Fruit fly (Drosophila melanogaster) whole organism, embryonic: Measurements from ENCODE around the gene prg.

Experiments
- Bteb2 ChIP-seq: fragments of 200-800 bp; sonication (Bioruptor generic); optimal IDR thresholded peaks from 2 replicates; lab custom pipeline; 2016; ENCODE audit warnings: missing biosample characterization, missing genetic modification characterization
- CG10209 ChIP-seq: fragments of 200-800 bp; sonication (Bioruptor generic); optimal IDR thresholded peaks from 3 replicates; lab custom pipeline; 2017; ENCODE audit warnings: missing biosample characterization, mild to moderate bottlenecking, missing genetic modification characterization, missing genetic modification reagents
- CG1024 ChIP-seq: fragments of 200-800 bp; sonication (Bioruptor generic); IDR thresholded peaks from 2 replicates; pipeline ENCODE4 v1.3.6; 2022; ENCODE audit warnings: missing biosample characterization, missing genetic modification characterization
- CG11247 ChIP-seq: fragments of 200-800 bp; sonication (Bioruptor generic); IDR thresholded peaks from 2 replicates; pipeline ENCODE4 v1.3.6; 2022; ENCODE audit warnings: missing biosample characterization, missing genetic modification characterization
- CG12236 ChIP-seq: fragments of 200-800 bp; sonication (Bioruptor generic); optimal IDR thresholded peaks from 2 replicates; lab custom pipeline; 2016; ENCODE audit warnings: missing biosample characterization, missing genetic modification characterization
- CG1529 ChIP-seq: fragments of 200-800 bp; sonication (Bioruptor generic); optimal IDR thresholded peaks from 3 replicates; lab custom pipeline; 2018; ENCODE audit warnings: missing biosample characterization, missing genetic modification characterization
- CG15696 ChIP-seq: fragments of 200-800 bp; sonication (Bioruptor generic); optimal IDR thresholded peaks from 2 replicates; lab custom pipeline; 2019; ENCODE audit warnings: missing biosample characterization, mild to moderate bottlenecking, missing genetic modification characterization, moderate library complexity
- CG31224 ChIP-seq: fragments of 200-800 bp; sonication (Bioruptor generic); IDR thresholded peaks from 2 replicates; pipeline ENCODE4 v1.3.6; 2022; ENCODE audit warnings: missing biosample characterization, missing genetic modification characterization
- CG3163 ChIP-seq: fragments of 200-800 bp; sonication (Bioruptor generic); optimal IDR thresholded peaks from 3 replicates; lab custom pipeline; 2016; ENCODE audit warnings: missing biosample characterization, missing genetic modification characterization
- CG3281 ChIP-seq: fragments of 200-800 bp; sonication (Bioruptor generic); optimal IDR thresholded peaks from 3 replicates; lab custom pipeline; 2017; ENCODE audit warnings: missing biosample characterization, mild to moderate bottlenecking, missing genetic modification characterization
- CG4404 ChIP-seq: fragments of 200-800 bp; sonication (Bioruptor generic); IDR thresholded peaks from 2 replicates; pipeline ENCODE4 v1.3.6; 2022; ENCODE audit warnings: missing biosample characterization, missing genetic modification characterization
- CG7372 ChIP-seq: fragments of 200-800 bp; sonication (Bioruptor generic); IDR thresholded peaks from 2 replicates; pipeline ENCODE4 v1.3.6; 2022; ENCODE audit warnings: missing biosample characterization, missing genetic modification characterization
- CG7839 ChIP-seq: fragments of 200-800 bp; sonication (Bioruptor generic); optimal IDR thresholded peaks from 3 replicates; lab custom pipeline; 2018; ENCODE audit warnings: missing biosample characterization, mild to moderate bottlenecking, missing genetic modification characterization, moderate library complexity
- CG8388 ChIP-seq: fragments of 200-800 bp; sonication (Bioruptor generic); optimal IDR thresholded peaks from 2 replicates; lab custom pipeline; 2019; ENCODE audit warnings: missing biosample characterization, mild to moderate bottlenecking, missing genetic modification characterization, moderate library complexity
- Dp ChIP-seq: fragments of 200-800 bp; sonication (Bioruptor generic); optimal IDR thresholded peaks from 2 replicates; lab custom pipeline; 2018; ENCODE audit warnings: missing biosample characterization, mild to moderate bottlenecking, missing genetic modification characterization, moderate library complexity
- E2f2 ChIP-seq: fragments of 200-800 bp; sonication (Bioruptor generic); IDR thresholded peaks from 2 replicates; pipeline ENCODE4 v1.3.6; 2022; ENCODE audit warnings: missing biosample characterization, missing genetic modification characterization
- Fer2 ChIP-seq: fragments of 200-800 bp; sonication (Bioruptor generic); optimal IDR thresholded peaks from 2 replicates; lab custom pipeline; 2018; ENCODE audit warnings: missing biosample characterization, mild to moderate bottlenecking, missing genetic modification characterization, moderate library complexity
- HLHmδ ChIP-seq: fragments of 200-800 bp; sonication (Bioruptor generic); optimal IDR thresholded peaks from 2 replicates; lab custom pipeline; 2018; ENCODE audit warnings: missing biosample characterization, mild to moderate bottlenecking, missing genetic modification characterization, moderate library complexity
- Hsf ChIP-seq: fragments of 200-800 bp; sonication (Bioruptor generic); optimal IDR thresholded peaks from 3 replicates; lab custom pipeline; 2016; ENCODE audit warnings: missing biosample characterization, missing genetic modification characterization
- Jarid2 ChIP-seq: fragments of 200-800 bp; sonication (Bioruptor generic); optimal IDR thresholded peaks from 3 replicates; lab custom pipeline; 2017; ENCODE audit warnings: mild to moderate bottlenecking, missing biosample characterization, missing genetic modification reagents, missing genetic modification characterization
- Lpt ChIP-seq: fragments of >200 bp; optimal IDR thresholded peaks from 2 replicates; lab custom pipeline; 2018; ENCODE audit warnings: missing biosample characterization, missing genetic modification characterization
- Med ChIP-seq: fragments of 200-800 bp; sonication (Bioruptor generic); peaks from one replicate; lab custom pipeline; 2016; ENCODE audit warnings: missing biosample characterization, missing genetic modification characterization, mild to moderate bottlenecking, inconsistent platforms, moderate library complexity
- Meics ChIP-seq: fragments of 200-800 bp; sonication (Bioruptor generic); optimal IDR thresholded peaks from 2 replicates; lab custom pipeline; 2017; ENCODE audit warnings: missing biosample characterization, mild to moderate bottlenecking, missing genetic modification characterization
- NC2β ChIP-seq: fragments of 200-800 bp; sonication (Bioruptor generic); optimal IDR thresholded peaks from 2 replicates; lab custom pipeline; 2016; ENCODE audit warnings: missing biosample characterization, missing genetic modification characterization
- Rfx ChIP-seq: fragments of 200-800 bp; sonication (Bioruptor generic); IDR thresholded peaks from 2 replicates; pipeline ENCODE4 v1.3.6; 2022; ENCODE audit warnings: missing biosample characterization, missing genetic modification characterization
- Sox100B ChIP-seq: fragments of 200-800 bp; sonication (Bioruptor generic); optimal IDR thresholded peaks from 3 replicates; lab custom pipeline; 2018; ENCODE audit warnings: missing biosample characterization, mild to moderate bottlenecking, missing genetic modification characterization
- chinmo ChIP-seq: fragments of 200-800 bp; sonication (Bioruptor generic); IDR thresholded peaks from 4 replicates; pipeline ENCODE4 v1.3.6; 2022; ENCODE audit warnings: missing biosample characterization, missing genetic modification characterization; ENCODE audit not compliant: partially characterized antibody
- ci ChIP-seq: fragments of 200-800 bp; sonication (Bioruptor generic); IDR thresholded peaks from 3 replicates; pipeline ENCODE4 v1.3.6; 2022; ENCODE audit warnings: missing biosample characterization, missing genetic modification characterization
- corto ChIP-seq: fragments of 200-800 bp; sonication (Bioruptor generic); optimal IDR thresholded peaks from 2 replicates; lab custom pipeline; 2016; ENCODE audit warnings: missing biosample characterization, mild to moderate bottlenecking, missing genetic modification characterization, moderate library complexity
- dmrt11E ChIP-seq: fragments of 200-800 bp; sonication (Bioruptor generic); optimal IDR thresholded peaks from 3 replicates; lab custom pipeline; 2018; ENCODE audit warnings: missing biosample characterization, mild to moderate bottlenecking, missing genetic modification characterization, moderate library complexity
- dysf ChIP-seq: fragments of 200-800 bp; sonication (Bioruptor generic); IDR thresholded peaks from 3 replicates; pipeline ENCODE4 v1.3.6; 2022; ENCODE audit warnings: missing biosample characterization, missing genetic modification characterization
- esg ChIP-seq: fragments of 200-800 bp; sonication (Bioruptor generic); conservative IDR thresholded peaks from 2 replicates; pipeline ENCODE4 v1.3.6; 2022; ENCODE audit warnings: missing biosample characterization, missing genetic modification characterization
- eyg ChIP-seq: fragments of 200-800 bp; sonication (Bioruptor generic); optimal IDR thresholded peaks from 3 replicates; lab custom pipeline; 2016; ENCODE audit warnings: missing biosample characterization, missing genetic modification characterization
- fru ChIP-seq: fragments of >200 bp; optimal IDR thresholded peaks from 2 replicates; lab custom pipeline; 2017
- gem ChIP-seq: fragments of 200-800 bp; sonication (Bioruptor generic); optimal IDR thresholded peaks from 2 replicates; lab custom pipeline; 2019; ENCODE audit warnings: missing biosample characterization, mild to moderate bottlenecking, missing genetic modification characterization, moderate library complexity
- gfzf ChIP-seq: fragments of 200-800 bp; sonication (Bioruptor generic); optimal IDR thresholded peaks from 2 replicates; lab custom pipeline; 2016; ENCODE audit warnings: missing biosample characterization, mild to moderate bottlenecking, missing genetic modification characterization, moderate library complexity
- lov ChIP-seq, 2 experiments: fragments of 200-800 bp in 1 of 2; fragments of >200 bp in 1 of 2; sonication (Bioruptor generic) in 1 of 2; IDR thresholded peaks in 1 of 2; optimal IDR thresholded peaks in 1 of 2; 2 replicates in 1 of 2; 3 replicates in 1 of 2; pipeline versions ENCODE4 v1.3.6 to Lab custom; 2017 to 2022; ENCODE audit warnings: missing biosample characterization in 1 of 2, missing genetic modification characterization in 1 of 2
- org-1 ChIP-seq: fragments of 200-800 bp; sonication (Bioruptor generic); optimal IDR thresholded peaks from 2 replicates; lab custom pipeline; 2017; ENCODE audit warnings: missing biosample characterization, missing genetic modification characterization
- otp ChIP-seq: fragments of 200-800 bp; sonication (Bioruptor generic); IDR thresholded peaks from 3 replicates; pipeline ENCODE4, ENCODE4 v1.3.6; 2022; ENCODE audit warnings: missing biosample characterization, missing genetic modification characterization
- pan ChIP-seq, 4 experiments: fragments of >200 bp in 3 of 4; fragments of 200-800 bp in 1 of 4; sonication (Bioruptor generic) in 1 of 4; optimal IDR thresholded peaks in 3 of 4; IDR thresholded peaks in 1 of 4; 2 replicates each; pipeline versions ENCODE4 v1.3.6 to Lab custom; 2017 to 2022; ENCODE audit warnings: missing biosample characterization in 2 of 4, missing genetic modification characterization in 2 of 4, mixed read lengths in 1 of 4
- pb ChIP-seq: fragments of 200-800 bp; sonication (Bioruptor generic); optimal IDR thresholded peaks from 3 replicates; lab custom pipeline; 2016; ENCODE audit warnings: missing biosample characterization, missing genetic modification characterization
- pum ChIP-seq: fragments of 200-800 bp; sonication (Bioruptor generic); optimal IDR thresholded peaks from 2 replicates; lab custom pipeline; 2016; ENCODE audit warnings: missing biosample characterization, missing genetic modification characterization
- pzg ChIP-seq: fragments of 200-800 bp; sonication (Bioruptor generic); optimal IDR thresholded peaks from 3 replicates; lab custom pipeline; 2018; ENCODE audit warnings: missing biosample characterization, mild to moderate bottlenecking, missing genetic modification characterization, moderate library complexity
- tin ChIP-seq: fragments of 200-800 bp; sonication (Bioruptor generic); optimal IDR thresholded peaks from 3 replicates; lab custom pipeline; 2016; ENCODE audit warnings: missing biosample characterization, missing genetic modification characterization
- trem ChIP-seq: fragments of 200-800 bp; optimal IDR thresholded peaks from 3 replicates; lab custom pipeline; 2019; ENCODE audit warnings: missing biosample characterization, mild to moderate bottlenecking, missing genetic modification characterization, moderate library complexity
- yki ChIP-seq: fragments of >200 bp; optimal IDR thresholded peaks from 3 replicates; lab custom pipeline; 2018
- zen ChIP-seq: fragments of 200-800 bp; sonication (Bioruptor generic); optimal IDR thresholded peaks from 3 replicates; lab custom pipeline; 2018; ENCODE audit warnings: missing biosample characterization, mild to moderate bottlenecking, missing genetic modification characterization, moderate library complexity
- zfh1 ChIP-seq: fragments of 200-800 bp; sonication (Bioruptor generic); IDR thresholded peaks from 3 replicates; pipeline ENCODE4 v1.3.6; 2022; ENCODE audit warnings: missing biosample characterization, missing genetic modification characterization

prg gene

dm6 chr2L:8416350-8417046, 47.8 kb upstream of the prg start (continued):
- TF ChIP-seq CG3163 (GFP tag; lab: Kevin White, UChicago) (no peak), Jarid2 (no peak), org-1 (GFP tag; lab: Kevin White, UChicago) (no peak), CG8388 (GFP tag; lab: Kevin White, UChicago) (no peak), fru (peak; percentile 57), trem (tag; lab: Kevin White, UChicago) (peak; percentile 20), CG1024 (GFP tag; lab: Robert Waterston, UW) (0 out of 2 replicates have a peak, but pooled peaks have one; percentile 11), CG10209 (peak; percentile 51), CG11247 (GFP tag; lab: Robert Waterston, UW) (no peak), eyg (no peak), Med (GFP tag; lab: Kevin White, UChicago) (peak; percentile 80), Rfx (GFP tag; lab: Robert Waterston, UW) (no peak), pzg (GFP tag; lab: Kevin White, UChicago) (peak; percentile 11), CG15696 (tag; lab: Kevin White, UChicago) (peak; percentile 32), dysf (GFP tag; lab: Robert Waterston, UW) (0 out of 3 replicates have a peak, but pooled peaks have one; percentile 30), CG7372 (GFP tag; lab: Robert Waterston, UW) (no peak), Meics (GFP tag; lab: Kevin White, UChicago) (peak; percentile 36), pum (GFP tag; lab: Kevin White, UChicago) (peak; percentile 8), chinmo (0 out of 4 replicates have a peak, but pooled peaks have one; percentile 16), lov (optimal IDR thresholded peaks at IDR 0.05; lab: Kevin White, UChicago) (peak; percentile 96), lov (GFP tag; IDR thresholded peaks at IDR 0.05; lab: Robert Waterston, UW) (no peak), otp (peak; percentile 36; the same call in 1 of the 3 replicates), pan (optimal IDR thresholded peaks at IDR 0.05; lab: Kevin White, UChicago) (no peak), pan (GFP tag; optimal IDR thresholded peaks at IDR 0.05 in 1 of 2, IDR thresholded peaks at IDR 0.05 in 1 of 2) (peak in 1 of 2 experiments; percentile 25), Dp (GFP tag; lab: Kevin White, UChicago) (peak; percentile 35), pb (no peak), Fer2 (tag; lab: Kevin White, UChicago) (no peak), Sox100B (GFP tag; lab: Kevin White, UChicago) (no peak), Lpt (GFP tag; lab: Kevin White, UChicago) (no peak), NC2β (GFP tag; lab: Kevin White, UChicago) (no peak), dmrt11E (tag; lab: Kevin White, UChicago) (no peak), CG4404 (no peak), zen (tag; lab: Kevin White, UChicago) (peak; percentile 39), HLHmδ (GFP tag; lab: Kevin White, UChicago) (peak; percentile 58), yki (lab: Kevin White, UChicago) (peak; percentile 1), CG7839 (tag; lab: Kevin White, UChicago) (no peak), CG1529 (GFP tag; lab: Kevin White, UChicago) (no peak), ci (GFP tag; lab: Robert Waterston, UW) (peak; percentile 29; the same call in 1 of the 3 replicates), esg (GFP tag; lab: Robert Waterston, UW) (no peak), gfzf (GFP tag; lab: Kevin White, UChicago) (no peak), tin (GFP tag; lab: Kevin White, UChicago) (peak; percentile 5), Bteb2 (no peak), CG3281 (no peak), zfh1 (GFP tag; lab: Robert Waterston, UW) (0 out of 3 replicates have a peak, but pooled peaks have one; percentile 2), CG31224 (GFP tag; lab: Robert Waterston, UW) (no peak), corto (GFP tag; lab: Kevin White, UChicago) (peak; percentile 21), gem (tag; lab: Kevin White, UChicago) (peak; percentile 1), E2f2 (peak; percentile 67), CG12236 (GFP tag; lab: Kevin White, UChicago) (peak; percentile 16), Hsf (GFP tag; lab: Kevin White, UChicago) (peak; percentile 1)
